Worm (Caenorhabditis elegans) whole organism, late embryonic: Measurements from ENCODE around the gene AH9.6.

Experiments
- C38D4.7 ChIP-seq: fragments of 200-800 bp; sonication (Bioruptor generic); optimal IDR thresholded peaks from 2 replicates; lab custom pipeline; 2018; ENCODE audit warnings: mild to moderate bottlenecking, missing genetic modification characterization, moderate library complexity, missing compliant biosample characterization
- K09A11.1 ChIP-seq: sonication (generic microtip); optimal IDR thresholded peaks from 2 replicates; lab custom pipeline; 2017; ENCODE audit warnings: antibody characterized with exemption, mild to moderate bottlenecking, missing genetic modification characterization, missing compliant biosample characterization; ENCODE audit not compliant: insufficient read depth
- T23F11.4 ChIP-seq: fragments of 200-800 bp; sonication (Bioruptor generic); optimal IDR thresholded peaks from 2 replicates; lab custom pipeline; 2018; ENCODE audit warnings: mild to moderate bottlenecking, missing genetic modification characterization, missing compliant biosample characterization
- Y22D7AL.16 ChIP-seq: sonication (generic microtip); optimal IDR thresholded peaks from 2 replicates; lab custom pipeline; 2016; ENCODE audit warnings: missing genetic modification characterization, missing compliant biosample characterization
- ahr-1 ChIP-seq: sonication (generic microtip); optimal IDR thresholded peaks from 2 replicates; lab custom pipeline; 2016; ENCODE audit warnings: missing genetic modification characterization, missing compliant biosample characterization
- ceh-14 ChIP-seq: sonication (generic microtip); optimal IDR thresholded peaks from 2 replicates; lab custom pipeline; 2016; ENCODE audit warnings: missing genotype, missing genetic modification characterization, missing compliant biosample characterization
- ceh-18 ChIP-seq: sonication (generic microtip); optimal IDR thresholded peaks from 2 replicates; lab custom pipeline; 2016; ENCODE audit warnings: missing genetic modification characterization, missing compliant biosample characterization
- ceh-19 ChIP-seq: fragments of 200-800 bp; sonication (Bioruptor generic); optimal IDR thresholded peaks from 2 replicates; lab custom pipeline; 2018; ENCODE audit warnings: mild to moderate bottlenecking, missing genetic modification characterization, missing compliant biosample characterization
- ceh-2 ChIP-seq: sonication (generic microtip); optimal IDR thresholded peaks from 2 replicates; lab custom pipeline; 2016; ENCODE audit warnings: missing genotype, missing genetic modification characterization, missing compliant biosample characterization
- ceh-22 ChIP-seq: sonication (generic microtip); optimal IDR thresholded peaks from 2 replicates; lab custom pipeline; 2017; ENCODE audit warnings: missing biosample characterization, missing genetic modification characterization
- ceh-30 ChIP-seq: fragments of 150-350 bp; optimal IDR thresholded peaks from 2 replicates; lab custom pipeline; 2014; ENCODE audit warnings: missing biosample characterization, missing genetic modification characterization
- ceh-34 ChIP-seq: sonication (generic microtip); optimal IDR thresholded peaks from 2 replicates; lab custom pipeline; 2016; ENCODE audit warnings: mild to moderate bottlenecking, missing genetic modification characterization, missing compliant biosample characterization
- ceh-48 ChIP-seq: sonication (generic microtip); optimal IDR thresholded peaks from 2 replicates; lab custom pipeline; 2016; ENCODE audit warnings: missing genetic modification characterization, inconsistent platforms, missing compliant biosample characterization
- ceh-6 ChIP-seq: fragments of 200-800 bp; sonication (Bioruptor generic); optimal IDR thresholded peaks from 2 replicates; lab custom pipeline; 2018; ENCODE audit warnings: mild to moderate bottlenecking, missing genetic modification characterization, missing compliant biosample characterization
- ceh-9 ChIP-seq: sonication (generic microtip); optimal IDR thresholded peaks from 2 replicates; lab custom pipeline; 2016; ENCODE audit warnings: mild to moderate bottlenecking, missing genetic modification characterization, inconsistent platforms, missing compliant biosample characterization
- che-1 ChIP-seq: sonication (generic microtip); optimal IDR thresholded peaks from 2 replicates; lab custom pipeline; 2016; ENCODE audit warnings: mild to moderate bottlenecking, missing genetic modification characterization, missing compliant biosample characterization
- dmd-4 ChIP-seq: sonication (generic microtip); optimal IDR thresholded peaks from 2 replicates; lab custom pipeline; 2016; ENCODE audit warnings: borderline replicate concordance, missing genetic modification characterization, missing compliant biosample characterization
- dve-1 ChIP-seq: sonication (generic microtip); optimal IDR thresholded peaks from 2 replicates; lab custom pipeline; 2017; ENCODE audit warnings: antibody characterized with exemption, mild to moderate bottlenecking, missing genetic modification characterization, missing compliant biosample characterization
- elt-4 ChIP-seq: sonication (generic microtip); optimal IDR thresholded peaks from 2 replicates; lab custom pipeline; 2016; ENCODE audit warnings: missing genetic modification characterization, missing compliant biosample characterization
- ets-4 ChIP-seq: sonication (generic microtip); optimal IDR thresholded peaks from 2 replicates; lab custom pipeline; 2016; ENCODE audit warnings: missing genetic modification characterization, missing compliant biosample characterization
- eyg-1 ChIP-seq: sonication (generic microtip); optimal IDR thresholded peaks from 2 replicates; lab custom pipeline; 2016; ENCODE audit warnings: missing genotype, missing genetic modification characterization, missing compliant biosample characterization
- fax-1 ChIP-seq: sonication (generic microtip); optimal IDR thresholded peaks from 2 replicates; lab custom pipeline; 2016; ENCODE audit warnings: missing genotype, missing genetic modification characterization, missing compliant biosample characterization
- fkh-10 ChIP-seq: fragments of 150-350 bp; optimal IDR thresholded peaks from 2 replicates; lab custom pipeline; 2014; ENCODE audit warnings: missing biosample characterization, missing genetic modification reagents, missing genetic modification characterization
- fkh-6 ChIP-seq: sonication (generic microtip); optimal IDR thresholded peaks from 2 replicates; lab custom pipeline; 2016; ENCODE audit warnings: missing genetic modification characterization, missing compliant biosample characterization
- gmeb-2 ChIP-seq: sonication (generic microtip); optimal IDR thresholded peaks from 2 replicates; lab custom pipeline; 2016; ENCODE audit warnings: missing genetic modification characterization, inconsistent platforms, missing compliant biosample characterization
- hlh-13 ChIP-seq: fragments of 200-800 bp; sonication (Bioruptor generic); optimal IDR thresholded peaks from 2 replicates; lab custom pipeline; 2018; ENCODE audit warnings: mild to moderate bottlenecking, missing genetic modification characterization, missing compliant biosample characterization
- hlh-15 ChIP-seq: sonication (generic microtip); optimal IDR thresholded peaks from 2 replicates; lab custom pipeline; 2016; ENCODE audit warnings: missing genetic modification characterization, missing compliant biosample characterization
- hlh-8 ChIP-seq: sonication (generic microtip); optimal IDR thresholded peaks from 2 replicates; lab custom pipeline; 2016; ENCODE audit warnings: missing genotype, missing genetic modification characterization, missing compliant biosample characterization
- lim-6 ChIP-seq: sonication (generic microtip); optimal IDR thresholded peaks from 2 replicates; lab custom pipeline; 2016; ENCODE audit warnings: missing genetic modification characterization, missing compliant biosample characterization
- lin-11 ChIP-seq: fragments of 200-800 bp; sonication (Bioruptor generic); optimal IDR thresholded peaks from 2 replicates; lab custom pipeline; 2018; ENCODE audit warnings: mild to moderate bottlenecking, missing genetic modification characterization, missing compliant biosample characterization
- madf-2 ChIP-seq: sonication (generic microtip); optimal IDR thresholded peaks from 2 replicates; lab custom pipeline; 2017; ENCODE audit warnings: missing genetic modification characterization, missing compliant biosample characterization
- mec-3 ChIP-seq: sonication (generic microtip); optimal IDR thresholded peaks from 2 replicates; lab custom pipeline; 2016; ENCODE audit warnings: borderline replicate concordance, missing genetic modification characterization, missing compliant biosample characterization
- nfya-1 ChIP-seq: sonication (generic microtip); optimal IDR thresholded peaks from 2 replicates; lab custom pipeline; 2017; ENCODE audit warnings: missing genetic modification characterization, mild to moderate bottlenecking, missing compliant biosample characterization, antibody characterized with exemption, moderate library complexity
- nhr-11 ChIP-seq: fragments of 150-350 bp; optimal IDR thresholded peaks from 2 replicates; lab custom pipeline; 2014; ENCODE audit warnings: missing biosample characterization, missing genetic modification characterization
- nhr-232 ChIP-seq: sonication (generic microtip); optimal IDR thresholded peaks from 2 replicates; lab custom pipeline; 2016; ENCODE audit warnings: missing genetic modification characterization, missing compliant biosample characterization
- npax-4 ChIP-seq: sonication (generic microtip); optimal IDR thresholded peaks from 2 replicates; lab custom pipeline; 2016; ENCODE audit warnings: missing genetic modification characterization, missing compliant biosample characterization
- odd-2 ChIP-seq: sonication (generic microtip); optimal IDR thresholded peaks from 2 replicates; lab custom pipeline; 2017; ENCODE audit warnings: antibody characterized with exemption, mild to moderate bottlenecking, missing genetic modification characterization, missing compliant biosample characterization
- pag-3 ChIP-seq: sonication (generic microtip); optimal IDR thresholded peaks from 2 replicates; lab custom pipeline; 2016; ENCODE audit warnings: missing compliant biosample characterization, missing genetic modification characterization, borderline replicate concordance
- pax-1 ChIP-seq: fragments of 150-350 bp; optimal IDR thresholded peaks from 2 replicates; lab custom pipeline; 2014; ENCODE audit warnings: missing biosample characterization, missing genetic modification characterization
- pha-4 ChIP-seq: fragments of 150-350 bp; optimal IDR thresholded peaks from 2 replicates; lab custom pipeline; 2018; ENCODE audit warnings: missing biosample characterization, missing genetic modification reagents, missing genetic modification characterization
- pqm-1 ChIP-seq: sonication (generic microtip); optimal IDR thresholded peaks from 2 replicates; lab custom pipeline; 2016; ENCODE audit warnings: missing genetic modification characterization, missing compliant biosample characterization
- pros-1 ChIP-seq: fragments of 150-350 bp; optimal IDR thresholded peaks from 2 replicates; lab custom pipeline; 2014; ENCODE audit warnings: missing biosample characterization, missing genetic modification reagents, missing genetic modification characterization
- ref-2 ChIP-seq: sonication (generic microtip); optimal IDR thresholded peaks from 2 replicates; lab custom pipeline; 2016; ENCODE audit warnings: missing genetic modification characterization, missing compliant biosample characterization
- rnt-1 ChIP-seq: sonication (generic microtip); optimal IDR thresholded peaks from 2 replicates; lab custom pipeline; 2016; ENCODE audit warnings: missing genetic modification characterization, missing compliant biosample characterization
- sdc-2 ChIP-seq: sonication (generic microtip); optimal IDR thresholded peaks from 2 replicates; lab custom pipeline; 2016; ENCODE audit warnings: missing genotype, missing genetic modification characterization, missing compliant biosample characterization
- sox-2 ChIP-seq: fragments of 200-800 bp; sonication (Bioruptor generic); IDR thresholded peaks from 2 replicates; pipeline ENCODE4 v1.3.6; 2022; ENCODE audit warnings: missing genetic modification reagents, missing genetic modification characterization, missing compliant biosample characterization
- sox-4 ChIP-seq: sonication (generic microtip); optimal IDR thresholded peaks from 2 replicates; lab custom pipeline; 2017; ENCODE audit warnings: mild to moderate bottlenecking, missing genetic modification characterization, inconsistent platforms, missing compliant biosample characterization
- tbx-2 ChIP-seq: sonication (generic microtip); optimal IDR thresholded peaks from 2 replicates; lab custom pipeline; 2016; ENCODE audit warnings: missing genetic modification characterization, missing compliant biosample characterization
- tbx-7 ChIP-seq: sonication (generic microtip); optimal IDR thresholded peaks from 2 replicates; lab custom pipeline; 2016; ENCODE audit warnings: missing genotype, missing genetic modification characterization, missing compliant biosample characterization
- ttx-3 ChIP-seq: sonication (generic microtip); optimal IDR thresholded peaks from 2 replicates; lab custom pipeline; 2016; ENCODE audit warnings: missing genetic modification reagents, missing genetic modification characterization, missing compliant biosample characterization
- unc-42 ChIP-seq: sonication (generic microtip); optimal IDR thresholded peaks from 2 replicates; lab custom pipeline; 2016; ENCODE audit warnings: missing genotype, missing genetic modification characterization, missing compliant biosample characterization
- unc-55 ChIP-seq: sonication (generic microtip); optimal IDR thresholded peaks from 2 replicates; lab custom pipeline; 2017; ENCODE audit warnings: missing biosample characterization, missing genetic modification reagents, missing genetic modification characterization
- unc-86 ChIP-seq: sonication (generic microtip); optimal IDR thresholded peaks from 2 replicates; lab custom pipeline; 2016; ENCODE audit warnings: missing genetic modification characterization, missing compliant biosample characterization

AH9.6 gene

DNA sequence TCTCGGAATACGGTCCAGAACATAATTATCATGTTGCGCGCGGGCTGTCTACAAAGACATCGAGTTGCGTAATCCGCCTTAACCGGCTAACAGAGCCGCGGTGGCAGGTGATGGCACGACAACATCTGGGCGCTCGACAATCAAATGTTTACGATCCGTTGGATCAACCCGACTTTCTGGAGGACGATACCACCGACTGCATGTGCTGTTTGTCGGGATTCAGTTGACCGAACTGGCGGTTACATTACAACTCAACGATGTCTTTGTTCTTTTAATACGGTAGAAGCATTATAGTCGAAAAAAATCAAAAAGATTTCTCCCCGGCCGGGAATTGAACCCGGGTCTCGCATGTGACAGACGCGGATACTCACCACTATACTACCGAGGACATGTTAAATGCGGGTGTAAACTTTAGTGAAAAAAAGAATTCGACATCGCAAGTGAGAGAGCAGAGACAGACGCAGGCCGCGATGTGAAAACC is 41.0 kb downstream of the AH9.6 start:
- TF ChIP-seq eyg-1 (tag; lab: Kevin White, UChicago) (no peak), unc-42 (tag; lab: Kevin White, UChicago) (peak; percentile 54), sdc-2 (peak; percentile 82), dve-1 (tag; lab: Kevin White, UChicago) (peak; percentile 75), ahr-1 (tag; lab: Kevin White, UChicago) (peak; percentile 78), ceh-22 (no peak), ceh-18 (peak; percentile 75), nhr-11 (tag; lab: Kevin White, UChicago) (no peak), ceh-34 (tag; lab: Kevin White, UChicago) (peak; percentile 74), ceh-30 (tag; lab: Kevin White, UChicago) (peak; percentile 18), madf-2 (tag; lab: Kevin White, UChicago) (peak; percentile 53), sox-4 (tag; lab: Kevin White, UChicago) (peak; percentile 79), npax-4 (tag; lab: Kevin White, UChicago) (peak; percentile 52), elt-4 (tag; lab: Kevin White, UChicago) (no peak), lim-6 (tag; lab: Kevin White, UChicago) (no peak), mec-3 (peak; percentile 11), C38D4.7 (GFP tag; lab: Kevin White, UChicago) (peak; percentile 81), hlh-15 (tag; lab: Kevin White, UChicago) (peak; percentile 22), hlh-13 (peak; percentile 60), tbx-2 (peak; percentile 73), sox-2 (GFP tag; lab: Robert Waterston, UW) (peak; percentile 63), pros-1 (tag; lab: Kevin White, UChicago) (no peak), ets-4 (no peak), K09A11.1 (tag; lab: Kevin White, UChicago) (peak; percentile 74), ceh-19 (peak; percentile 88), unc-86 (no peak), pax-1 (no peak), pqm-1 (tag; lab: Kevin White, UChicago) (no peak), T23F11.4 (GFP tag; lab: Kevin White, UChicago) (peak; percentile 59), Y22D7AL.16 (tag; lab: Kevin White, UChicago) (peak; percentile 71), fkh-10 (no peak), nfya-1 (peak; percentile 62), dmd-4 (tag; lab: Kevin White, UChicago) (peak; percentile 58), unc-55 (GFP tag; lab: Kevin White, UChicago) (no peak), ceh-9 (tag; lab: Kevin White, UChicago) (peak; percentile 69), gmeb-2 (peak; percentile 72), odd-2 (tag; lab: Kevin White, UChicago) (peak; percentile 52), hlh-8 (tag; lab: Kevin White, UChicago) (peak; percentile 9), pha-4 (tag; lab: Kevin White, UChicago) (no peak), fkh-6 (tag; lab: Kevin White, UChicago) (peak; percentile 73), tbx-7 (tag; lab: Kevin White, UChicago) (peak; percentile 36), pag-3 (tag; lab: Kevin White, UChicago) (peak; percentile 55), ceh-14 (tag; lab: Kevin White, UChicago) (peak; percentile 85), fax-1 (tag; lab: Kevin White, UChicago) (peak; percentile 79), lin-11 (tag; lab: Kevin White, UChicago) (peak; percentile 68), rnt-1 (tag; lab: Kevin White, UChicago) (peak; percentile 50), nhr-232 (tag; lab: Kevin White, UChicago) (peak; percentile 65), ceh-6 (GFP tag; lab: Kevin White, UChicago) (peak; percentile 80), ceh-48 (tag; lab: Kevin White, UChicago) (peak; percentile 69), ttx-3 (peak; percentile 67), ceh-2 (peak; percentile 60), ref-2 (tag; lab: Kevin White, UChicago) (peak; percentile 52), che-1 (tag; lab: Kevin White, UChicago) (peak; percentile 78)
